Fruit fly (Drosophila melanogaster): ENCODE data around the gene ttm2.

ttm2 gene

DNA sequence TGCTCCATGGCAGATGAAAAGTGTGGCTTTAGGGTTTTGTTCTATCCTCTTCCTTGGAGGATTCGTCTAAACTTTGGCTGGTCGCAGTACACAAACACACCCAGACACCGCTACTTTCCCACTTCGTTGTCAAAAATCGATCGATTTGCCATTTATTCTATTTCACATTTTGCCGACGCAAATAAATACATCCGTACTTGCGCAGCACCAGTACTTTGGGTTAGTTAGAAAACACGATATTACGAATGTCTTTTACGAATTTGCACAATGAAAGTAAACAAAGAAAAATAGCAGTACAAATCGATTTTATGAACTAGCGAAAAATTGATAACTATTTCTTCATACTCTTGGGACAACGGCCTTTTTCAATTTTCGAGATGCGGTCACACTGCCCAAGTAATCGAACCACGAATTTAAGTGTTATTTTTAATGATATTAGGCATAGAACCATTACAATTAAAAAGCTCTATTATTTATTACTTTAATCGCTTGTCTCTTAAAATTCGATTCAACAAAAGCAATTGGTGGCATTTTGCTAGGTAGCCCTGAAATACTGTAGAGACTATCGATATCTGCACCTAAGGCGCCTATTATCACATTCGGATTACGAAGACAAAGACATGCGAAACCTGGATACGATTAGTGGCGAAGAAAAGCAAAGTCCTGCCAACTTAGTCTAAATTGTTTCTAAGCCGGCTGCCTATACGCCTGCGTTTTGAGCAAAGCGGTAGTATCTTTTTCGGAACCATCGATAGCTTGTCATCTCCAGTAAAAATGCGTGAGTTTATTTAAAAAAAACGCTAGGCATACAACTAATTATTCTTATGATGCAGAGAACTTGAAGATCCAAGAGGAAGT lies 17.1 kb upstream of the ttm2 start, which contains the start of the genes DIP2 and wac (continued):
- no peak for TF ChIP-seq aop (GFP tag; IDR thresholded peaks at IDR 0.05)
- peak; percentile 4 for TF ChIP-seq ATbp (GFP tag; optimal IDR thresholded peaks at IDR 0.05)
- TF ChIP-seq gsb (GFP tag; IDR thresholded peaks at IDR 0.05), result no peak
- TF ChIP-seq sens (GFP tag), result peak; percentile 95
- TF ChIP-seq CG9817 (tag; optimal IDR thresholded peaks at IDR 0.05), result peak; percentile 64
- TF ChIP-seq emc (GFP tag; optimal IDR thresholded peaks at IDR 0.05), result peak; percentile 25
- 0 out of 2 replicates have a peak, but pooled peaks have one; percentile 12 for TF ChIP-seq CG8765 (GFP tag; IDR thresholded peaks at IDR 0.05)
- peak; percentile 42 for TF ChIP-seq CG10979 (tag; optimal IDR thresholded peaks at IDR 0.05)
- TF ChIP-seq pnt (GFP tag; optimal IDR thresholded peaks at IDR 0.05), result peak; percentile 75
- TF ChIP-seq chif (GFP tag; optimal IDR thresholded peaks at IDR 0.05), result peak; percentile 77 to 83
- TF ChIP-seq sisA (GFP tag; IDR thresholded peaks at IDR 0.05), result peak; percentile 79
- peak; percentile 10 for TF ChIP-seq cwo (GFP tag; optimal IDR thresholded peaks at IDR 0.05)
- peak; percentile 89 for TF ChIP-seq oc (tag; optimal IDR thresholded peaks at IDR 0.05)
- TF ChIP-seq hb (GFP tag; IDR thresholded peaks at IDR 0.05; ENCODE audit: partially characterized antibody), result peak; percentile 76; the same call in 2 of the 3 replicates
- peak; percentile 86 for TF ChIP-seq ab (GFP tag; optimal IDR thresholded peaks at IDR 0.05)
- TF ChIP-seq CG6272 (GFP tag; IDR thresholded peaks at IDR 0.05), result peak; percentile 77
- TF ChIP-seq CG1603 (tag; optimal IDR thresholded peaks at IDR 0.05), result peak; percentile 74
- peak; percentile 49 for TF ChIP-seq cato (GFP tag; optimal IDR thresholded peaks at IDR 0.05; ENCODE audit: borderline replicate concordance)
- TF ChIP-seq CG10431 (GFP tag; optimal IDR thresholded peaks at IDR 0.05), result peak; percentile 49
- no peak for TF ChIP-seq kah (GFP tag; optimal IDR thresholded peaks at IDR 0.05)
- TF ChIP-seq Dfd (GFP tag; optimal IDR thresholded peaks at IDR 0.05), result no peak
- peak; percentile 69 for TF ChIP-seq Bdp1 (GFP tag; optimal IDR thresholded peaks at IDR 0.05)
- peak; percentile 27 for TF ChIP-seq ash1 (GFP tag; optimal IDR thresholded peaks at IDR 0.05)
- no peak for TF ChIP-seq CG8281 (tag; optimal IDR thresholded peaks at IDR 0.05)
- no peak for TF ChIP-seq CG10274 (GFP tag; optimal IDR thresholded peaks at IDR 0.05)
- TF ChIP-seq ERR (GFP tag; optimal IDR thresholded peaks at IDR 0.05), result peak; percentile 72
- TF ChIP-seq zfh1 (GFP tag; IDR thresholded peaks at IDR 0.05), result peak; percentile 85
- peak; percentile 50 for TF ChIP-seq CG6854 (GFP tag; optimal IDR thresholded peaks at IDR 0.05)
- peak; percentile 89 for TF ChIP-seq gfzf (GFP tag; optimal IDR thresholded peaks at IDR 0.05)
- TF ChIP-seq Bteb2 (GFP tag; optimal IDR thresholded peaks at IDR 0.05), result peak; percentile 71
- peak; percentile 60 for TF ChIP-seq CG13424 (tag; optimal IDR thresholded peaks at IDR 0.05)
- TF ChIP-seq CG13894 (tag; optimal IDR thresholded peaks at IDR 0.05), result peak; percentile 45
- TF ChIP-seq CG2875 (GFP tag; optimal IDR thresholded peaks at IDR 0.05), result peak; percentile 51
- TF ChIP-seq CG3838 (GFP tag; optimal IDR thresholded peaks at IDR 0.05), result peak; percentile 54
- TF ChIP-seq CG4707 (GFP tag; optimal IDR thresholded peaks at IDR 0.05), result peak; percentile 8
- TF ChIP-seq amos (GFP tag; IDR thresholded peaks at IDR 0.05; ENCODE audit: partially characterized antibody), result peak; percentile 90
- TF ChIP-seq CG10654 (GFP tag; optimal IDR thresholded peaks at IDR 0.05), result peak; percentile 79
- no peak for TF ChIP-seq CG6654 (GFP tag; optimal IDR thresholded peaks at IDR 0.05)
- peak; percentile 83 for TF ChIP-seq CG1647 (GFP tag; optimal IDR thresholded peaks at IDR 0.05)
- TF ChIP-seq CG30403 (GFP tag; optimal IDR thresholded peaks at IDR 0.05), result peak; percentile 83
- no peak for TF ChIP-seq Eip74EF (GFP tag; optimal IDR thresholded peaks at IDR 0.05)
- peak; percentile 67 for TF ChIP-seq NK7.1 (GFP tag; optimal IDR thresholded peaks at IDR 0.05)
- peak; percentile 75 for TF ChIP-seq CG3163 (GFP tag; optimal IDR thresholded peaks at IDR 0.05)
- no peak for TF ChIP-seq Doc2 (GFP tag; IDR thresholded peaks at IDR 0.05)
- peak; percentile 69 for TF ChIP-seq da (GFP tag; optimal IDR thresholded peaks at IDR 0.05)
- peak; percentile 84 to 94 for TF ChIP-seq Pdp1 (GFP tag; optimal IDR thresholded peaks at IDR 0.05)
- peak; percentile 26 for TF ChIP-seq ftz-f1 (GFP tag; optimal IDR thresholded peaks at IDR 0.05)
- no peak for TF ChIP-seq jigr1 (GFP tag; IDR thresholded peaks at IDR 0.05)
